Worm (Caenorhabditis elegans): Measurements from ENCODE around the gene gly-6.

The gly-6 gene

ce11 chrIII:4300989-4301498 is 30.0 kb downstream of the gly-6 start, which contains the start of gene R10E4.11:
Gene R10E4.11 (minus strand): TSS chrIII:4301039.
- TF ChIP-seq ceh-45 (GFP tag; IDR thresholded peaks at IDR 0.05) (no peak), ceh-48 (tag; optimal IDR thresholded peaks at IDR 0.05) (peak; percentile 75)

- TF ChIP-seq ceh-30 (tag; optimal IDR thresholded peaks at IDR 0.05), result no peak
- no peak for TF ChIP-seq npax-4 (tag; optimal IDR thresholded peaks at IDR 0.05)
- no peak for TF ChIP-seq unc-3 (GFP tag; conservative IDR thresholded peaks at IDR 0.05)
- TF ChIP-seq unc-3 (tag; optimal IDR thresholded peaks at IDR 0.05), result no peak
- no peak for TF ChIP-seq ceh-24 (tag; optimal IDR thresholded peaks at IDR 0.05)
- TF ChIP-seq ama-1 (optimal IDR thresholded peaks at IDR 0.05), result no peak
- TF ChIP-seq ceh-19 (GFP tag; optimal IDR thresholded peaks at IDR 0.05), result no peak
- TF ChIP-seq rnt-1 (tag; optimal IDR thresholded peaks at IDR 0.05), result no peak
- no peak for TF ChIP-seq T23F11.4 (GFP tag; optimal IDR thresholded peaks at IDR 0.05)
- TF ChIP-seq ceh-31 (tag; optimal IDR thresholded peaks at IDR 0.05), result no peak
- TF ChIP-seq sox-2 (GFP tag; IDR thresholded peaks at IDR 0.05), result no peak
- no peak for TF ChIP-seq ceh-45 (GFP tag; IDR thresholded peaks at IDR 0.05)
- TF ChIP-seq lin-11 (tag; optimal IDR thresholded peaks at IDR 0.05), result no peak
Measured at ce11 chrIII:4294153-4294862, 36.7 kb downstream of the gly-6 start, which contains the start of the genes nth-1 and R10E4.7. Gene nth-1 (minus strand): TSS chrIII:4294253. Gene R10E4.7 (plus strand): TSS chrIII:4294812.

ce11 chrIII:4293108-4293507 is 37.9 kb downstream of the gly-6 start, which contains the start of gene R10E4.6:
Gene R10E4.6 (plus strand): TSS chrIII:4293408.
- TF ChIP-seq Y22D7AL.16 (tag; optimal IDR thresholded peaks at IDR 0.05) (no peak), mec-3 (tag; optimal IDR thresholded peaks at IDR 0.05; ENCODE audit: borderline replicate concordance) (no peak), ceh-9 (tag; optimal IDR thresholded peaks at IDR 0.05) (no peak), lin-11 (tag; optimal IDR thresholded peaks at IDR 0.05) (no peak), unc-3 (GFP tag; conservative IDR thresholded peaks at IDR 0.05) (no peak), unc-3 (tag; optimal IDR thresholded peaks at IDR 0.05) (no peak), ceh-22 (tag; optimal IDR thresholded peaks at IDR 0.05) (no peak), ahr-1 (tag; optimal IDR thresholded peaks at IDR 0.05) (no peak), ceh-6 (GFP tag; optimal IDR thresholded peaks at IDR 0.05) (no peak), tbx-2 (tag; optimal IDR thresholded peaks at IDR 0.05) (no peak), hlh-8 (tag; optimal IDR thresholded peaks at IDR 0.05) (no peak), ceh-34 (tag; optimal IDR thresholded peaks at IDR 0.05) (no peak), pag-3 (tag; optimal IDR thresholded peaks at IDR 0.05; ENCODE audit: borderline replicate concordance) (no peak), syd-9 (tag; optimal IDR thresholded peaks at IDR 0.05) (no peak), hlh-13 (GFP tag; optimal IDR thresholded peaks at IDR 0.05) (no peak), tbx-7 (tag; optimal IDR thresholded peaks at IDR 0.05) (no peak)

- TF ChIP-seq unc-42 (tag; optimal IDR thresholded peaks at IDR 0.05), result peak; percentile 16
- TF ChIP-seq nfya-1 (tag; optimal IDR thresholded peaks at IDR 0.05), result peak; percentile 17
- TF ChIP-seq hlh-30 (tag; optimal IDR thresholded peaks at IDR 0.05; ENCODE audit: insufficient read depth), result no peak
Measured at ce11 chrIII:4291216-4291691, 39.8 kb downstream of the gly-6 start, which contains the start of gene mcm-5. Gene mcm-5 (minus strand): TSS chrIII:4291266.

ce11 chrIII:4289952-4290351 is 41.1 kb downstream of the gly-6 start:
- no peak for TF ChIP-seq nhr-232 (tag; optimal IDR thresholded peaks at IDR 0.05)
- no peak for TF ChIP-seq zip-5 (tag; optimal IDR thresholded peaks at IDR 0.05)
- no peak for TF ChIP-seq fax-1 (tag; optimal IDR thresholded peaks at IDR 0.05)
- no peak for TF ChIP-seq ceh-14 (tag; optimal IDR thresholded peaks at IDR 0.05)
- TF ChIP-seq ztf-16 (tag; optimal IDR thresholded peaks at IDR 0.05), result no peak
- TF ChIP-seq lim-6 (tag; optimal IDR thresholded peaks at IDR 0.05), result no peak
- no peak for TF ChIP-seq ahr-1 (tag; optimal IDR thresholded peaks at IDR 0.05)
- TF ChIP-seq tbx-7 (tag; optimal IDR thresholded peaks at IDR 0.05), result no peak
- TF ChIP-seq tbx-2 (tag; optimal IDR thresholded peaks at IDR 0.05), result no peak
- TF ChIP-seq ama-1 (optimal IDR thresholded peaks at IDR 0.05), result no peak
- no peak for TF ChIP-seq nhr-11 (tag; optimal IDR thresholded peaks at IDR 0.05)
- TF ChIP-seq syd-9 (tag; optimal IDR thresholded peaks at IDR 0.05), result no peak
- TF ChIP-seq ets-4 (tag; optimal IDR thresholded peaks at IDR 0.05), result no peak
- TF ChIP-seq rnt-1 (tag; optimal IDR thresholded peaks at IDR 0.05), result no peak
